Fruit fly (Drosophila melanogaster) whole organism, embryonic: Measurements from ENCODE around the gene CG13984.

Experiments used
- Bteb2 ChIP-seq: fragments of 200-800 bp; sonication (Bioruptor generic); optimal IDR thresholded peaks from 2 replicates; lab custom pipeline; 2016; ENCODE audit warnings: missing biosample characterization, missing genetic modification characterization
- CG10543 ChIP-seq: fragments of 200-800 bp; sonication (Bioruptor generic); optimal IDR thresholded peaks from 3 replicates; lab custom pipeline; 2017; ENCODE audit warnings: missing biosample characterization, mild to moderate bottlenecking, missing genetic modification characterization, moderate library complexity
- CG11398 ChIP-seq: fragments of 200-800 bp; sonication (Bioruptor generic); optimal IDR thresholded peaks from 2 replicates; lab custom pipeline; 2016; ENCODE audit warnings: missing biosample characterization, missing genetic modification characterization
- CG12299 ChIP-seq: fragments of 200-800 bp; sonication (Bioruptor generic); optimal IDR thresholded peaks from 2 replicates; lab custom pipeline; 2018; ENCODE audit warnings: missing biosample characterization, mild to moderate bottlenecking, missing genetic modification characterization
- CG17802 ChIP-seq: fragments of 200-800 bp; sonication (Bioruptor generic); optimal IDR thresholded peaks from 2 replicates; lab custom pipeline; 2018; ENCODE audit warnings: missing biosample characterization, mild to moderate bottlenecking, missing genetic modification characterization, moderate library complexity
- CG18262 ChIP-seq: fragments of 200-800 bp; optimal IDR thresholded peaks from 3 replicates; lab custom pipeline; 2019; ENCODE audit warnings: missing biosample characterization, mild to moderate bottlenecking, missing genetic modification characterization, moderate library complexity
- CG2116 ChIP-seq: fragments of 200-800 bp; sonication (Bioruptor generic); optimal IDR thresholded peaks from 3 replicates; lab custom pipeline; 2018; ENCODE audit warnings: missing biosample characterization, mild to moderate bottlenecking, missing genetic modification characterization
- CG2120 ChIP-seq: fragments of 200-800 bp; sonication (Bioruptor generic); optimal IDR thresholded peaks from 3 replicates; lab custom pipeline; 2016; ENCODE audit warnings: missing biosample characterization, missing genetic modification characterization
- CG30020 ChIP-seq: fragments of 200-800 bp; optimal IDR thresholded peaks from 2 replicates; lab custom pipeline; 2019; ENCODE audit warnings: missing biosample characterization, mild to moderate bottlenecking, missing genetic modification characterization, moderate library complexity
- CG30403 ChIP-seq: fragments of 200-800 bp; sonication (Bioruptor generic); optimal IDR thresholded peaks from 3 replicates; lab custom pipeline; 2016; ENCODE audit warnings: missing biosample characterization, missing genetic modification characterization
- CG31388 ChIP-seq: fragments of 200-800 bp; sonication (Bioruptor generic); optimal IDR thresholded peaks from 2 replicates; lab custom pipeline; 2016; ENCODE audit warnings: missing biosample characterization, missing genetic modification characterization
- CG42726 ChIP-seq: fragments of 200-800 bp; sonication (Bioruptor generic); IDR thresholded peaks from 2 replicates; pipeline ENCODE4 v1.3.6; 2022; ENCODE audit warnings: missing biosample characterization, missing genetic modification characterization; ENCODE audit not compliant: partially characterized antibody
- CG4707 ChIP-seq: fragments of 200-800 bp; sonication (Bioruptor generic); optimal IDR thresholded peaks from 2 replicates; lab custom pipeline; 2018; ENCODE audit warnings: missing biosample characterization, mild to moderate bottlenecking, missing genetic modification characterization, moderate library complexity
- CG6791 ChIP-seq: fragments of 200-800 bp; sonication (Bioruptor generic); IDR thresholded peaks from 3 replicates; pipeline ENCODE4 v1.3.6; 2022; ENCODE audit warnings: missing biosample characterization, missing genetic modification characterization; ENCODE audit not compliant: partially characterized antibody
- CG7987 ChIP-seq: fragments of 200-800 bp; sonication (Bioruptor generic); optimal IDR thresholded peaks from 2 replicates; lab custom pipeline; 2018; ENCODE audit warnings: missing biosample characterization, mild to moderate bottlenecking, missing genetic modification characterization, moderate library complexity
- D ChIP-seq, 2 experiments: fragments of 200-800 bp in 1 of 2; fragments of >200 bp in 1 of 2; sonication (Bioruptor generic) in 1 of 2; optimal IDR thresholded peaks; 2 replicates in 1 of 2; 3 replicates in 1 of 2; lab custom pipeline; 2017; ENCODE audit warnings: mild to moderate bottlenecking in 1 of 2, missing biosample characterization in 1 of 2, missing genetic modification characterization in 1 of 2, missing genetic modification reagents in 1 of 2
- Dll ChIP-seq: fragments of 200-800 bp; sonication (Bioruptor generic); IDR thresholded peaks from 4 replicates; pipeline ENCODE4 v1.3.6; 2022; ENCODE audit warnings: missing biosample characterization, missing genetic modification characterization; ENCODE audit not compliant: partially characterized antibody
- Eip74EF ChIP-seq, 2 experiments: fragments of 200-800 bp in 1 of 2; fragments of >200 bp in 1 of 2; sonication (Bioruptor generic) in 1 of 2; optimal IDR thresholded peaks; 2 replicates each; lab custom pipeline; 2017 to 2019; ENCODE audit warnings: missing biosample characterization in 2 of 2, missing genetic modification characterization in 2 of 2, mild to moderate bottlenecking in 1 of 2, moderate library complexity in 1 of 2
- Fer1 ChIP-seq: fragments of 200-800 bp; sonication (Bioruptor generic); optimal IDR thresholded peaks from 2 replicates; lab custom pipeline; 2017; ENCODE audit warnings: missing biosample characterization, mild to moderate bottlenecking, missing genetic modification characterization
- Fer3 ChIP-seq: fragments of 200-800 bp; sonication (Bioruptor generic); optimal IDR thresholded peaks from 2 replicates; lab custom pipeline; 2018; ENCODE audit warnings: missing biosample characterization, mild to moderate bottlenecking, missing genetic modification characterization, moderate library complexity
- MBD-R2 ChIP-seq: fragments of 200-800 bp; sonication (Bioruptor generic); IDR thresholded peaks from 2 replicates; pipeline ENCODE4 v1.3.6; 2022; ENCODE audit warnings: missing biosample characterization, missing genetic modification characterization
- Neu2 ChIP-seq: fragments of 200-800 bp; sonication (Bioruptor generic); optimal IDR thresholded peaks from 3 replicates; lab custom pipeline; 2016; ENCODE audit warnings: missing biosample characterization, missing genetic modification characterization, borderline replicate concordance
- Spps ChIP-seq: fragments of 200-800 bp; sonication (Bioruptor generic); optimal IDR thresholded peaks from 2 replicates; lab custom pipeline; 2018; ENCODE audit warnings: missing biosample characterization, mild to moderate bottlenecking, missing genetic modification characterization
- Sry-β ChIP-seq: fragments of 200-800 bp; sonication (Bioruptor generic); optimal IDR thresholded peaks from 2 replicates; lab custom pipeline; 2018; ENCODE audit warnings: missing biosample characterization, mild to moderate bottlenecking, missing genetic modification characterization, moderate library complexity
- Ssrp ChIP-seq: fragments of 200-800 bp; sonication (Bioruptor generic); optimal IDR thresholded peaks from 2 replicates; lab custom pipeline; 2018; ENCODE audit warnings: missing biosample characterization, mild to moderate bottlenecking, missing genetic modification characterization, moderate library complexity
- ato ChIP-seq: fragments of 200-800 bp; sonication (Bioruptor generic); IDR thresholded peaks from 2 replicates; pipeline ENCODE4 v1.3.6; 2022; ENCODE audit warnings: missing biosample characterization, missing genetic modification characterization; ENCODE audit not compliant: partially characterized antibody
- br ChIP-seq: fragments of >200 bp; optimal IDR thresholded peaks from 2 replicates; lab custom pipeline; 2017
- btn ChIP-seq: fragments of 200-800 bp; sonication (Bioruptor generic); optimal IDR thresholded peaks from 2 replicates; lab custom pipeline; 2016; ENCODE audit warnings: missing biosample characterization, missing genetic modification characterization
- chm ChIP-seq: fragments of 200-800 bp; sonication (Bioruptor generic); IDR thresholded peaks from 2 replicates; pipeline ENCODE4 v1.3.6; 2022; ENCODE audit warnings: missing biosample characterization, missing genetic modification characterization
- crp ChIP-seq, 2 experiments: fragments of 200-800 bp; sonication (Bioruptor generic); optimal IDR thresholded peaks; 2 replicates in 1 of 2; 3 replicates in 1 of 2; lab custom pipeline; 2017; ENCODE audit warnings: missing biosample characterization in 2 of 2, missing genetic modification characterization in 2 of 2, mild to moderate bottlenecking in 1 of 2, moderate library complexity in 1 of 2
- disco-r ChIP-seq: fragments of 200-800 bp; sonication (Bioruptor generic); optimal IDR thresholded peaks from 2 replicates; lab custom pipeline; 2016; ENCODE audit warnings: missing biosample characterization, missing genetic modification characterization
- en ChIP-seq: fragments of 200-800 bp; sonication (Bioruptor generic); optimal IDR thresholded peaks from 2 replicates; lab custom pipeline; 2016; ENCODE audit warnings: missing biosample characterization, missing genetic modification characterization
- gcm2 ChIP-seq: fragments of 200-800 bp; sonication (Bioruptor generic); optimal IDR thresholded peaks from 2 replicates; lab custom pipeline; 2016; ENCODE audit warnings: missing biosample characterization, missing genetic modification characterization
- gfzf ChIP-seq: fragments of 200-800 bp; sonication (Bioruptor generic); optimal IDR thresholded peaks from 2 replicates; lab custom pipeline; 2016; ENCODE audit warnings: missing biosample characterization, mild to moderate bottlenecking, missing genetic modification characterization, moderate library complexity
- hkb ChIP-seq, 2 experiments: fragments of 200-800 bp in 1 of 2; fragments of >200 bp in 1 of 2; sonication (Bioruptor generic) in 1 of 2; IDR thresholded peaks in 1 of 2; optimal IDR thresholded peaks in 1 of 2; 2 replicates each; pipeline versions ENCODE4 v1.3.6 to Lab custom; 2017 to 2022; ENCODE audit warnings: missing biosample characterization in 1 of 2, missing genetic modification characterization in 1 of 2
- jumu ChIP-seq: fragments of 200-800 bp; sonication (Bioruptor generic); optimal IDR thresholded peaks from 3 replicates; lab custom pipeline; 2016; ENCODE audit warnings: missing biosample characterization, missing genetic modification characterization
- klu ChIP-seq: fragments of 200-800 bp; sonication (Bioruptor generic); IDR thresholded peaks from 2 replicates; pipeline ENCODE4 v1.3.6; 2022; ENCODE audit warnings: missing biosample characterization, missing genetic modification characterization
- lola ChIP-seq, 3 experiments: fragments of >200 bp in 2 of 3; fragments of 200-800 bp in 1 of 3; sonication (Bioruptor generic) in 1 of 3; optimal IDR thresholded peaks; 2 replicates each; lab custom pipeline; 2017 to 2019; ENCODE audit warnings: missing biosample characterization in 3 of 3, missing genetic modification characterization in 3 of 3, mild to moderate bottlenecking in 1 of 3, moderate library complexity in 1 of 3
- ranshi ChIP-seq: fragments of 200-800 bp; sonication (Bioruptor generic); IDR thresholded peaks from 2 replicates; pipeline ENCODE4 v1.3.6; 2022; ENCODE audit warnings: missing biosample characterization, missing genetic modification characterization
- sens-2 ChIP-seq: fragments of 200-800 bp; sonication (Bioruptor generic); IDR thresholded peaks from 2 replicates; pipeline ENCODE4 v1.3.6; 2022; ENCODE audit warnings: missing biosample characterization, missing genetic modification characterization
- seq ChIP-seq: fragments of 200-800 bp; sonication (Bioruptor generic); IDR thresholded peaks from 2 replicates; pipeline ENCODE4 v1.3.6; 2022; ENCODE audit warnings: missing biosample characterization, missing genetic modification characterization
- shn ChIP-seq: fragments of 200-800 bp; sonication (Bioruptor generic); optimal IDR thresholded peaks from 3 replicates; lab custom pipeline; 2016; ENCODE audit warnings: missing biosample characterization, missing genetic modification characterization
- sima ChIP-seq: fragments of 200-800 bp; sonication (Bioruptor generic); optimal IDR thresholded peaks from 2 replicates; lab custom pipeline; 2016; ENCODE audit warnings: missing biosample characterization, missing genetic modification characterization
- sisA ChIP-seq: fragments of 200-800 bp; sonication (Bioruptor generic); IDR thresholded peaks from 2 replicates; pipeline ENCODE4 v1.3.6; 2022; ENCODE audit warnings: missing biosample characterization, missing genetic modification characterization
- slp2 ChIP-seq: fragments of 200-800 bp; sonication (Bioruptor generic); optimal IDR thresholded peaks from 2 replicates; lab custom pipeline; 2016; ENCODE audit warnings: missing biosample characterization, missing genetic modification characterization
- tio ChIP-seq: fragments of 200-800 bp; sonication (Bioruptor generic); optimal IDR thresholded peaks from 2 replicates; lab custom pipeline; 2017; ENCODE audit warnings: missing biosample characterization, missing genetic modification characterization, inconsistent platforms
- tx ChIP-seq: fragments of 200-800 bp; sonication (Bioruptor generic); optimal IDR thresholded peaks from 2 replicates; lab custom pipeline; 2016; ENCODE audit warnings: missing biosample characterization, missing genetic modification characterization

The CG13984 gene

dm6 chr2L:6350984-6351808, 42.6 kb downstream of the CG13984 start, which contains the start of gene CG9498 (continued):
- TF ChIP-seq CG2116 (GFP tag; lab: Kevin White, UChicago) (peak; percentile 32), gfzf (GFP tag; lab: Kevin White, UChicago) (no peak), disco-r (GFP tag; lab: Kevin White, UChicago) (no peak), sima (GFP tag; lab: Kevin White, UChicago) (no peak), jumu (no peak), br (no peak), hkb (optimal IDR thresholded peaks at IDR 0.05; lab: Kevin White, UChicago) (no peak), hkb (GFP tag; IDR thresholded peaks at IDR 0.05; lab: Robert Waterston, UW) (peak; percentile 77; the same call in 1 of the 2 replicates), CG11398 (GFP tag; lab: Kevin White, UChicago) (no peak), ato (GFP tag; lab: Robert Waterston, UW) (no peak), Ssrp (tag; lab: Kevin White, UChicago) (peak; percentile 47), CG4707 (GFP tag; lab: Kevin White, UChicago) (no peak), Fer3 (tag; lab: Kevin White, UChicago) (peak; percentile 92), CG18262 (tag; lab: Kevin White, UChicago) (peak; percentile 83), sisA (GFP tag; lab: Robert Waterston, UW) (peak; percentile 52), CG10543 (GFP tag; lab: Kevin White, UChicago) (peak; percentile 69), klu (GFP tag; lab: Robert Waterston, UW) (no peak; the same call in 1 of the 2 replicates), Bteb2 (GFP tag; lab: Kevin White, UChicago) (peak; percentile 7), ranshi (peak; percentile 62; the same call in 1 of the 2 replicates), CG12299 (tag; lab: Kevin White, UChicago) (peak; percentile 79), CG7987 (GFP tag; lab: Kevin White, UChicago) (no peak), tio (GFP tag; lab: Kevin White, UChicago) (peak; percentile 70), btn (GFP tag; lab: Kevin White, UChicago) (no peak), lola (GFP tag; optimal IDR thresholded peaks at IDR 0.05; lab: Kevin White, UChicago) (peak in 1 of 3 experiments; percentile 9), CG17802 (tag; lab: Kevin White, UChicago) (no peak), tx (GFP tag; lab: Kevin White, UChicago) (no peak), crp (GFP tag; optimal IDR thresholded peaks at IDR 0.05; lab: Kevin White, UChicago) (no peak), CG31388 (GFP tag; lab: Kevin White, UChicago) (peak; percentile 9), MBD-R2 (peak; percentile 14; the same call in 1 of the 2 replicates), chm (GFP tag; lab: Robert Waterston, UW) (peak; percentile 37; the same call in 1 of the 2 replicates), gcm2 (GFP tag; lab: Kevin White, UChicago) (no peak), shn (no peak), CG42726 (GFP tag; lab: Robert Waterston, UW) (no peak), slp2 (GFP tag; lab: Kevin White, UChicago) (no peak), D (optimal IDR thresholded peaks at IDR 0.05; lab: Kevin White, UChicago) (no peak), D (GFP tag; optimal IDR thresholded peaks at IDR 0.05; lab: Kevin White, UChicago) (peak; percentile 51), Eip74EF (GFP tag; optimal IDR thresholded peaks at IDR 0.05; lab: Kevin White, UChicago) (peak in 1 of 2 experiments; percentile 69), Sry-β (GFP tag; lab: Kevin White, UChicago) (no peak), sens-2 (GFP tag; lab: Robert Waterston, UW) (no peak), CG30020 (tag; lab: Kevin White, UChicago) (peak; percentile 23), en (no peak), Neu2 (GFP tag; lab: Kevin White, UChicago) (no peak), CG6791 (GFP tag; lab: Robert Waterston, UW) (no peak), Fer1 (GFP tag; lab: Kevin White, UChicago) (peak; percentile 94), CG30403 (GFP tag; lab: Kevin White, UChicago) (peak; percentile 80), seq (GFP tag; lab: Robert Waterston, UW) (peak; percentile 80), CG2120 (peak; percentile 90), Spps (tag; lab: Kevin White, UChicago) (no peak), Dll (GFP tag; lab: Robert Waterston, UW) (no peak)
